Worm (Caenorhabditis elegans): Measurements from ENCODE around the gene cit-1.1.

DNA sequence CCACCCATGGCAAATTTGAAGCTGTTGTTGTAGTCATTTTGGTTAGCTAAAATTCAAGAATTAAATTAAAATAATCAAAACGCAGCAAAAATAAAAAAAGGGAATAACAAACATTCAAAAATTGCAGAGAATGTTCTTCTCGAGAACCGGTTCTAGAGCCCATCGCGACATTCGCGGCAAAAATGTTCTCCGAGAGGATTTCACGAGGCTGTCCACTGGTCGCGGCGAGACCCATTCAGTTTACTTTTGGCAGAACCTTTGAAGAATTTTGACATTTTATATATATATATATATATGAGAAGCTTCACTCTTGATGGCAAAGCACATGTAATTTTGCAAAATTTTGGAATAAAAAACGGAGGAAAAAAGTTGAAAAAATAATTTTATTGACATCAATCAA is 19.9 kb upstream of the cit-1.1 start, which contains the start of gene F44B9.8:
- no peak for TF ChIP-seq him-1 (tag; optimal IDR thresholded peaks at IDR 0.05)
- TF ChIP-seq dao-5 (tag; optimal IDR thresholded peaks at IDR 0.05) = no peak
- TF ChIP-seq W03F9.2 (tag; optimal IDR thresholded peaks at IDR 0.05) = peak; percentile 29
